Worm (Caenorhabditis elegans) whole organism, late embryonic: ENCODE measurements around the gene somi-1.

ENCODE experiments used
- fkh-10 ChIP-seq: fragments of 150-350 bp; optimal IDR thresholded peaks from 2 replicates; lab custom pipeline; 2014; ENCODE audit warnings: missing biosample characterization, missing genetic modification reagents, missing genetic modification characterization
- tbx-2 ChIP-seq: sonication (generic microtip); optimal IDR thresholded peaks from 2 replicates; lab custom pipeline; 2016; ENCODE audit warnings: missing genetic modification characterization, missing compliant biosample characterization

- TF ChIP-seq fkh-10 (GFP tag; lab: Kevin White, UChicago) (no peak), tbx-2 (tag; lab: Kevin White, UChicago) (no peak)
Measured at ce11 chrV:13366488-13366887, 24.7 kb downstream of the somi-1 start.
